Worm (Caenorhabditis elegans) whole organism, midembryonic: ENCODE measurements around the gene glc-4.

Experiments
- cog-1 ChIP-seq: sonication (generic microtip); optimal IDR thresholded peaks from 2 replicates; lab custom pipeline; 2016; ENCODE audit warnings: missing genetic modification characterization, missing compliant biosample characterization
- flt-1 ChIP-seq: fragments of 200-800 bp; sonication (Bioruptor generic); IDR thresholded peaks from 2 replicates; pipeline ENCODE4 v1.3.6; 2022; ENCODE audit warnings: missing genetic modification characterization, missing compliant biosample characterization
- klf-2 ChIP-seq: fragments of 200-800 bp; sonication (Bioruptor generic); conservative IDR thresholded peaks from 2 replicates; pipeline ENCODE4 v1.3.6; 2022; ENCODE audit warnings: missing genetic modification reagents, missing genetic modification characterization, missing compliant biosample characterization
- med-1 ChIP-seq: sonication (generic microtip); optimal IDR thresholded peaks from 2 replicates; lab custom pipeline; 2017; ENCODE audit warnings: missing genetic modification characterization, mild to moderate bottlenecking, missing compliant biosample characterization, antibody characterized with exemption, missing genetic modification reagents; ENCODE audit not compliant: insufficient read depth
- ref-1 ChIP-seq: fragments of 200-800 bp; sonication (Bioruptor generic); conservative IDR thresholded peaks from 2 replicates; pipeline ENCODE4 v1.3.6; 2022; ENCODE audit warnings: missing genetic modification reagents, missing genetic modification characterization, missing compliant biosample characterization
- tab-1 ChIP-seq: fragments of 200-800 bp; sonication (Bioruptor generic); IDR thresholded peaks from 2 replicates; pipeline ENCODE4 v1.3.6; 2022; ENCODE audit warnings: missing genetic modification characterization, missing compliant biosample characterization
- ztf-23 ChIP-seq: fragments of 200-800 bp; sonication (Bioruptor generic); IDR thresholded peaks from 2 replicates; pipeline ENCODE4 v1.3.6; 2022; ENCODE audit warnings: missing genetic modification reagents, missing genetic modification characterization, missing compliant biosample characterization
- ztf-29 ChIP-seq: fragments of 200-800 bp; sonication (Bioruptor generic); IDR thresholded peaks from 2 replicates; pipeline ENCODE4 v1.3.6; 2022; ENCODE audit warnings: missing genetic modification reagents, missing genetic modification characterization, missing compliant biosample characterization

- TF ChIP-seq tab-1 (GFP tag; lab: Robert Waterston, UW) (no peak), flt-1 (no peak), ref-1 (no peak), ztf-23 (no peak), klf-2 (no peak), cog-1 (tag; lab: Kevin White, UChicago) (no peak), ztf-29 (GFP tag; lab: Robert Waterston, UW) (no peak), med-1 (no peak)
Observed at ce11 chrII:7131871-7132693, 42.7 kb downstream of the glc-4 start, which contains the start of the genes T07F8.4 and gld-3.
